Fruit fly (Drosophila melanogaster): ENCODE data around the gene Akh.
A peak's percentile ranks its signal among the peaks of the same experiment; 100 is the strongest.

dm6 chr3L:4102496-4103257 is 38.6 kb upstream of the Akh start, which contains the start of gene CG14995:
- TF ChIP-seq psq (optimal IDR thresholded peaks at IDR 0.05) (peak; percentile 74), EcR (GFP tag; optimal IDR thresholded peaks at IDR 0.05) (no peak)

Data from whole organism.